Worm (Caenorhabditis elegans): ENCODE data around the gene Y54G2A.12.

DNA sequence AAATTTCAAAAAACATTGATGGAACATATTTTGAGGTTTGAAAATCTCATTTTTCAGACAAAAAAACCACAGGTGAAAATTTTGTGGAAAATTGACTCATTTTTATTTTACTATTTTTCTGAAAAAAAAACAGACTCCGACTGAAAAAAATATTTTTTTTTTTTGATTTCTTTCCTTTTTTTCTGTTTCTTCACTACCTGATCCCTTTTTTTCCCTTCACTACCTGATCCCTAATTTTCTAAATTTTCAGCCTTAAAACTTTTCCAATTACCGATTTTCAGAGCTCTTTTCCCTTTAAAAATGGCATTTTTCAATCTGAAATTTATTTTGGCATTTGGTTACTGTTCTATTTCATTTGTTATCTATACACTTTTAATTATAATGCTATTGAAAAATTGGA lies 20.3 kb downstream of the Y54G2A.12 start, which contains the start of gene Y54G2A.77:
- TF ChIP-seq aha-1 (tag) = no peak
- no peak for TF ChIP-seq nhr-102 (tag; optimal IDR thresholded peaks at IDR 0.05)
- no peak for TF ChIP-seq lin-15B (tag; optimal IDR thresholded peaks at IDR 0.05)
- no peak for TF ChIP-seq unc-62 (GFP tag; optimal IDR thresholded peaks at IDR 0.05 in 1 of 2)
- no peak for TF ChIP-seq unc-62 (tag; optimal IDR thresholded peaks at IDR 0.05)
- TF ChIP-seq mes-2 (tag; optimal IDR thresholded peaks at IDR 0.05; ENCODE audit: poor library complexity, severe bottlenecking) = no peak
- no peak for TF ChIP-seq ztf-11 (tag; optimal IDR thresholded peaks at IDR 0.05)
- no peak for TF ChIP-seq snpc-1.2 (GFP tag; IDR thresholded peaks at IDR 0.05)
- TF ChIP-seq nhr-48 (tag; optimal IDR thresholded peaks at IDR 0.05) = no peak
